Fruit fly (Drosophila melanogaster) whole organism, embryonic: ENCODE results near the gene CG17564.
A peak's percentile ranks its signal among the peaks of the same experiment; 100 is the strongest.

ENCODE experiments used
- Antp ChIP-seq: fragments of 200-800 bp; sonication (Bioruptor generic); optimal IDR thresholded peaks from 3 replicates; lab custom pipeline; 2016; ENCODE audit warnings: missing biosample characterization, missing genetic modification characterization
- Atf3 ChIP-seq: fragments of 200-800 bp; sonication (Bioruptor generic); optimal IDR thresholded peaks from 3 replicates; lab custom pipeline; 2016; ENCODE audit warnings: missing biosample characterization, missing genetic modification characterization
- Awh ChIP-seq: fragments of 200-800 bp; sonication (Bioruptor generic); IDR thresholded peaks from 2 replicates; pipeline ENCODE4, ENCODE4 v1.3.6; 2022; ENCODE audit warnings: missing biosample characterization, missing genetic modification characterization
- CG10543 ChIP-seq: fragments of 200-800 bp; sonication (Bioruptor generic); optimal IDR thresholded peaks from 3 replicates; lab custom pipeline; 2017; ENCODE audit warnings: missing biosample characterization, mild to moderate bottlenecking, missing genetic modification characterization, moderate library complexity
- CG11085 ChIP-seq: fragments of 200-800 bp; sonication (Bioruptor generic); IDR thresholded peaks from 2 replicates; pipeline ENCODE4 v1.3.6; 2022; ENCODE audit warnings: missing biosample characterization, missing genetic modification characterization
- CG11696 ChIP-seq: fragments of 200-800 bp; sonication (Bioruptor generic); IDR thresholded peaks from 2 replicates; pipeline ENCODE4 v1.3.6; 2022; ENCODE audit warnings: missing biosample characterization, missing genetic modification characterization
- CG15011 ChIP-seq: fragments of 200-800 bp; sonication (Bioruptor generic); optimal IDR thresholded peaks from 3 replicates; lab custom pipeline; 2018; ENCODE audit warnings: missing biosample characterization, mild to moderate bottlenecking, missing genetic modification characterization
- CG15479 ChIP-seq: fragments of 200-800 bp; sonication (Bioruptor generic); optimal IDR thresholded peaks from 3 replicates; lab custom pipeline; 2019; ENCODE audit warnings: missing biosample characterization, mild to moderate bottlenecking, missing genetic modification characterization, moderate library complexity
- CG17912 ChIP-seq: fragments of 200-800 bp; sonication (Bioruptor generic); optimal IDR thresholded peaks from 2 replicates; lab custom pipeline; 2018; ENCODE audit warnings: missing biosample characterization, mild to moderate bottlenecking, missing genetic modification characterization
- CG2199 ChIP-seq: fragments of 200-800 bp; sonication (Bioruptor generic); IDR thresholded peaks from 3 replicates; pipeline ENCODE4 v1.3.6; 2022; ENCODE audit warnings: missing biosample characterization, missing genetic modification characterization
- CG30020 ChIP-seq: fragments of 200-800 bp; optimal IDR thresholded peaks from 2 replicates; lab custom pipeline; 2019; ENCODE audit warnings: missing biosample characterization, mild to moderate bottlenecking, missing genetic modification characterization, moderate library complexity
- CG32532 ChIP-seq: fragments of 200-800 bp; sonication (Bioruptor generic); IDR thresholded peaks from 2 replicates; pipeline ENCODE4 v1.3.6; 2022; ENCODE audit warnings: missing biosample characterization, missing genetic modification characterization
- CG3407 ChIP-seq: fragments of 200-800 bp; sonication (Bioruptor generic); optimal IDR thresholded peaks from 2 replicates; lab custom pipeline; 2018; ENCODE audit warnings: missing biosample characterization, mild to moderate bottlenecking, missing genetic modification characterization
- CG34224 ChIP-seq: fragments of 200-800 bp; sonication (Bioruptor generic); IDR thresholded peaks from 3 replicates; pipeline ENCODE4 v1.3.6; 2022; ENCODE audit warnings: missing biosample characterization, missing genetic modification characterization; ENCODE audit not compliant: partially characterized antibody
- CG3847 ChIP-seq: fragments of 200-800 bp; sonication (Bioruptor generic); IDR thresholded peaks from 2 replicates; pipeline ENCODE4 v1.3.6; 2022; ENCODE audit warnings: missing biosample characterization, missing genetic modification characterization
- CG6254 ChIP-seq: fragments of 200-800 bp; sonication (Bioruptor generic); optimal IDR thresholded peaks from 3 replicates; lab custom pipeline; 2017; ENCODE audit warnings: mild to moderate bottlenecking, missing biosample characterization, missing genetic modification reagents, missing genetic modification characterization
- HLHmδ ChIP-seq: fragments of 200-800 bp; sonication (Bioruptor generic); optimal IDR thresholded peaks from 2 replicates; lab custom pipeline; 2018; ENCODE audit warnings: missing biosample characterization, mild to moderate bottlenecking, missing genetic modification characterization, moderate library complexity
- Lhr ChIP-seq: fragments of 200-800 bp; sonication (Bioruptor generic); optimal IDR thresholded peaks from 3 replicates; lab custom pipeline; 2017; ENCODE audit warnings: mild to moderate bottlenecking, missing biosample characterization, missing genetic modification reagents, missing genetic modification characterization
- MESR4 ChIP-seq: fragments of 200-800 bp; sonication (Bioruptor generic); optimal IDR thresholded peaks from 2 replicates; lab custom pipeline; 2018; ENCODE audit warnings: missing biosample characterization, mild to moderate bottlenecking, missing genetic modification characterization, moderate library complexity
- Mrtf ChIP-seq: fragments of 200-800 bp; sonication (Bioruptor generic); IDR thresholded peaks from 3 replicates; pipeline ENCODE4 v1.3.6; 2022; ENCODE audit warnings: missing biosample characterization, missing genetic modification characterization
- Stat92E ChIP-seq, 3 experiments: fragments of >200 bp in 2 of 3; fragments of 200-800 bp in 1 of 3; sonication (Bioruptor generic) in 1 of 3; optimal IDR thresholded peaks; 2 replicates each; lab custom pipeline; 2017 to 2019; ENCODE audit warnings: missing biosample characterization in 3 of 3, missing genetic modification characterization in 3 of 3, mild to moderate bottlenecking in 1 of 3, moderate library complexity in 1 of 3
- abd-A ChIP-seq: fragments of 200-800 bp; sonication (Bioruptor generic); optimal IDR thresholded peaks from 3 replicates; lab custom pipeline; 2019; ENCODE audit warnings: missing biosample characterization, mild to moderate bottlenecking, missing genetic modification characterization, moderate library complexity
- ato ChIP-seq: fragments of 200-800 bp; sonication (Bioruptor generic); IDR thresholded peaks from 2 replicates; pipeline ENCODE4 v1.3.6; 2022; ENCODE audit warnings: missing biosample characterization, missing genetic modification characterization; ENCODE audit not compliant: partially characterized antibody
- bcd ChIP-seq: fragments of 200-800 bp; sonication (Bioruptor generic); optimal IDR thresholded peaks from 2 replicates; lab custom pipeline; 2017; ENCODE audit warnings: missing biosample characterization, mild to moderate bottlenecking, missing genetic modification characterization
- cad ChIP-seq: fragments of >200 bp; optimal IDR thresholded peaks from 2 replicates; lab custom pipeline; 2017; ENCODE audit warnings: missing biosample characterization, missing genetic modification characterization
- caup ChIP-seq: fragments of 200-800 bp; sonication (Bioruptor generic); optimal IDR thresholded peaks from 3 replicates; lab custom pipeline; 2017; ENCODE audit warnings: missing biosample characterization, mild to moderate bottlenecking, missing genetic modification characterization, moderate library complexity; ENCODE audit not compliant: severe bottlenecking
- cg ChIP-seq: fragments of 200-800 bp; sonication (Bioruptor generic); optimal IDR thresholded peaks from 3 replicates; lab custom pipeline; 2019; ENCODE audit warnings: missing biosample characterization, mild to moderate bottlenecking, missing genetic modification characterization, moderate library complexity
- ems ChIP-seq: fragments of 200-800 bp; sonication (Bioruptor generic); optimal IDR thresholded peaks from 3 replicates; lab custom pipeline; 2016; ENCODE audit warnings: missing biosample characterization, missing genetic modification characterization
- fd3F ChIP-seq: fragments of 200-800 bp; sonication (Bioruptor generic); optimal IDR thresholded peaks from 2 replicates; lab custom pipeline; 2018; ENCODE audit warnings: missing biosample characterization, mild to moderate bottlenecking, missing genetic modification characterization, moderate library complexity
- gcm ChIP-seq: fragments of 200-800 bp; sonication (Bioruptor generic); optimal IDR thresholded peaks from 2 replicates; lab custom pipeline; 2019; ENCODE audit warnings: missing biosample characterization, mild to moderate bottlenecking, missing genetic modification characterization, moderate library complexity
- gcm2 ChIP-seq: fragments of 200-800 bp; sonication (Bioruptor generic); optimal IDR thresholded peaks from 2 replicates; lab custom pipeline; 2016; ENCODE audit warnings: missing biosample characterization, missing genetic modification characterization
- gt ChIP-seq: fragments of 200-800 bp; sonication (Bioruptor generic); IDR thresholded peaks from 2 replicates; pipeline ENCODE4 v1.3.6; 2022; ENCODE audit warnings: missing biosample characterization, missing genetic modification characterization
- insv ChIP-seq, 2 experiments: fragments of 200-800 bp; sonication (Bioruptor generic); optimal IDR thresholded peaks; 3 replicates each; lab custom pipeline; 2016 to 2018; ENCODE audit warnings: missing biosample characterization in 2 of 2, missing genetic modification characterization in 2 of 2
- inv ChIP-seq: fragments of 200-800 bp; sonication (Bioruptor generic); IDR thresholded peaks from 2 replicates; pipeline ENCODE4 v1.3.6; 2022; ENCODE audit warnings: missing biosample characterization, missing genetic modification characterization; ENCODE audit not compliant: partially characterized antibody
- kah ChIP-seq: fragments of 200-800 bp; sonication (Bioruptor generic); optimal IDR thresholded peaks from 2 replicates; lab custom pipeline; 2018; ENCODE audit warnings: missing biosample characterization, mild to moderate bottlenecking, missing genetic modification characterization
- kni ChIP-seq: fragments of 200-800 bp; sonication (Bioruptor generic); optimal IDR thresholded peaks from 3 replicates; lab custom pipeline; 2017; ENCODE audit warnings: mild to moderate bottlenecking, missing biosample characterization, missing genetic modification reagents, missing genetic modification characterization
- knrl ChIP-seq: fragments of 200-800 bp; sonication (Bioruptor generic); IDR thresholded peaks from 3 replicates; pipeline ENCODE4 v1.3.6; 2022; ENCODE audit warnings: missing biosample characterization, missing genetic modification characterization; ENCODE audit not compliant: partially characterized antibody
- mld ChIP-seq: fragments of 200-800 bp; sonication (Bioruptor generic); IDR thresholded peaks from 3 replicates; pipeline ENCODE4 v1.3.6; 2022; ENCODE audit warnings: missing biosample characterization, missing genetic modification characterization; ENCODE audit not compliant: partially characterized antibody
- odd ChIP-seq: fragments of 200-800 bp; sonication (Bioruptor generic); optimal IDR thresholded peaks from 2 replicates; lab custom pipeline; 2017; ENCODE audit warnings: missing biosample characterization, mild to moderate bottlenecking, missing genetic modification characterization
- pita ChIP-seq: fragments of 200-800 bp; sonication (Bioruptor generic); optimal IDR thresholded peaks from 2 replicates; lab custom pipeline; 2017; ENCODE audit warnings: missing biosample characterization, mild to moderate bottlenecking, missing genetic modification characterization
- pros ChIP-seq: fragments of 200-800 bp; sonication (Bioruptor generic); optimal IDR thresholded peaks from 3 replicates; lab custom pipeline; 2019; ENCODE audit warnings: missing biosample characterization, mild to moderate bottlenecking, missing genetic modification characterization, moderate library complexity
- row ChIP-seq: fragments of 200-800 bp; sonication (Bioruptor generic); IDR thresholded peaks from 3 replicates; pipeline ENCODE4 v1.3.6; 2022; ENCODE audit warnings: missing biosample characterization, missing genetic modification characterization
- scrt ChIP-seq: fragments of 200-800 bp; sonication (Bioruptor generic); optimal IDR thresholded peaks from 2 replicates; lab custom pipeline; 2018; ENCODE audit warnings: missing biosample characterization, mild to moderate bottlenecking, missing genetic modification characterization, moderate library complexity
- sqz ChIP-seq: fragments of 200-800 bp; sonication (Bioruptor generic); optimal IDR thresholded peaks from 3 replicates; lab custom pipeline; 2018; ENCODE audit warnings: missing biosample characterization, mild to moderate bottlenecking, missing genetic modification characterization
- twi ChIP-seq: fragments of 200-800 bp; optimal IDR thresholded peaks from 2 replicates; lab custom pipeline; 2019; ENCODE audit warnings: missing biosample characterization, mild to moderate bottlenecking, missing genetic modification characterization, moderate library complexity
- vfl ChIP-seq: fragments of 200-800 bp; sonication (Bioruptor generic); optimal IDR thresholded peaks from 2 replicates; lab custom pipeline; 2016; ENCODE audit warnings: missing biosample characterization, missing genetic modification characterization
- vvl ChIP-seq: fragments of 200-800 bp; sonication (Bioruptor generic); IDR thresholded peaks from 2 replicates; pipeline ENCODE4 v1.3.6; 2022; ENCODE audit warnings: missing biosample characterization, missing genetic modification characterization
- zen ChIP-seq: fragments of 200-800 bp; sonication (Bioruptor generic); optimal IDR thresholded peaks from 3 replicates; lab custom pipeline; 2018; ENCODE audit warnings: missing biosample characterization, mild to moderate bottlenecking, missing genetic modification characterization, moderate library complexity
- zfh1 ChIP-seq: fragments of 200-800 bp; sonication (Bioruptor generic); IDR thresholded peaks from 3 replicates; pipeline ENCODE4 v1.3.6; 2022; ENCODE audit warnings: missing biosample characterization, missing genetic modification characterization

The CG17564 gene

DNA sequence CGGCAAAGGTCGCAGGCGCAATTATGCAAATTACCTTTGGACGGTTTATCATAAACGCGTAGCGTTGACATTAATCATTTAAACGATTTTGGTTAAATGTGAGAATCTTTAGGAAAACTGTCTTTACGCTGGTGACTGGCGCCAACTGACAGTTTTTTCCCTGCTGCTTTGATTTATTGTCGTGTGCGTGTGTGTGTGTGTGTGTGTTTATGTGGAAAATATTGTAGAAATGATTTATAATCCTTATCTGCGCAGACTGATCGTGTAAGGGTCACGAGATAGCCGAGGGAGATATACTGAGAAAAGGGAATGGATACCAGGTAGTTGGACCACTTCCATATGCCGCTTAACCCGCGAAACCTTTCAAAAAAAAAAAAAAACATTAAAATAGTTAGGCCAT is 25.0 kb upstream of the CG17564 start (continued):
- TF ChIP-seq Stat92E (GFP tag; optimal IDR thresholded peaks at IDR 0.05; lab: Kevin White, UChicago) (peak in 1 of 3 experiments; percentile 57), MESR4 (GFP tag; lab: Kevin White, UChicago) (no peak), CG11085 (no peak), ems (GFP tag; lab: Kevin White, UChicago) (no peak), gcm2 (GFP tag; lab: Kevin White, UChicago) (no peak), sqz (GFP tag; lab: Kevin White, UChicago) (peak; percentile 3), row (GFP tag; lab: Robert Waterston, UW) (no peak), CG10543 (GFP tag; lab: Kevin White, UChicago) (no peak), pita (GFP tag; lab: Kevin White, UChicago) (no peak), CG15011 (GFP tag; lab: Kevin White, UChicago) (no peak), knrl (GFP tag; lab: Robert Waterston, UW) (no peak), gt (GFP tag; lab: Robert Waterston, UW) (no peak), vfl (GFP tag; lab: Kevin White, UChicago) (no peak), Mrtf (no peak), cad (GFP tag; lab: Kevin White, UChicago) (peak; percentile 63), CG34224 (GFP tag; lab: Robert Waterston, UW) (no peak), inv (GFP tag; lab: Robert Waterston, UW) (no peak), vvl (GFP tag; lab: Robert Waterston, UW) (peak; percentile 38; the same call in 1 of the 2 replicates), gcm (GFP tag; lab: Kevin White, UChicago) (no peak), kni (GFP tag; lab: Kevin White, UChicago) (peak; percentile 71), CG2199 (GFP tag; lab: Robert Waterston, UW) (peak; percentile 73; the same call in 1 of the 3 replicates), caup (GFP tag; lab: Kevin White, UChicago) (no peak), Atf3 (GFP tag; lab: Kevin White, UChicago) (no peak), CG11696 (GFP tag; lab: Robert Waterston, UW) (no peak), CG6254 (GFP tag; lab: Kevin White, UChicago) (no peak), CG3407 (GFP tag; lab: Kevin White, UChicago) (no peak), Lhr (GFP tag; lab: Kevin White, UChicago) (no peak), CG3847 (GFP tag; lab: Robert Waterston, UW) (no peak), CG30020 (tag; lab: Kevin White, UChicago) (no peak), CG32532 (GFP tag; lab: Robert Waterston, UW) (no peak), mld (no peak), zen (tag; lab: Kevin White, UChicago) (peak; percentile 7), bcd (GFP tag; lab: Kevin White, UChicago) (no peak), cg (GFP tag; lab: Kevin White, UChicago) (peak; percentile 35), fd3F (GFP tag; lab: Kevin White, UChicago) (no peak), Antp (GFP tag; lab: Kevin White, UChicago) (no peak)

DNA sequence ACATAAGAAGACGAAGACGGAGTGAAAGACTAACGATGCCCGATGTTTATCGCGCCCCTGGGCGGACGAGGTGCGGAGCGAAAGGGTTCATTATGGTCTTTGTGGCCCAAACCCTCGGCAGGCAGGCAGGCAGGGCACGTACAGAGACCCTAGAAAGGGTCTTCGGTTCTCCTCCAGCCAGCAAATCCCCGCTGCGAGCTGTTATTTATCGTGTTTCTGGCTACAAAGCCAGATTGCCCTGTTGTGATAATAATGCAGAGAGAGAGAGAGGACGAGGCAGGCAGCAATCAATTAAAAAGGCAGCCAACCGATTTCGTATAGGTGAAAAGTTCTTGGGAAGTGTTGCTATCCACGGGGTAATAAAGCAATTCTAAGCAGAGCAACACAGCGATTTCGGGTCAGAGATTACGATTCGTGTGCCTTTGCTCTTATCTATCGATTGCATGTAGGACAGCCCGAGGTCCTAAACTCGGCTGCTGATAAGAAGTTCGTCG is 23.8 kb upstream of the CG17564 start:
- TF ChIP-seq scrt (GFP tag; lab: Kevin White, UChicago) (no peak), pros (GFP tag; lab: Kevin White, UChicago) (peak; percentile 46), CG17912 (no peak), kni (GFP tag; lab: Kevin White, UChicago) (peak; percentile 97), Awh (peak; percentile 62; the same call in 1 of the 2 replicates), twi (tag; lab: Kevin White, UChicago) (peak; percentile 60), zfh1 (GFP tag; lab: Robert Waterston, UW) (0 out of 3 replicates have a peak, but pooled peaks have one; percentile 3), kah (GFP tag; lab: Kevin White, UChicago) (no peak), cad (GFP tag; lab: Kevin White, UChicago) (peak; percentile 87), ato (GFP tag; lab: Robert Waterston, UW) (no peak), insv (GFP tag; optimal IDR thresholded peaks at IDR 0.05; lab: Kevin White, UChicago) (peak in 1 of 2 experiments; percentile 35), CG15479 (peak; percentile 99), odd (GFP tag; lab: Kevin White, UChicago) (peak; percentile 39), abd-A (tag; lab: Kevin White, UChicago) (peak; percentile 60), HLHmδ (GFP tag; lab: Kevin White, UChicago) (peak; percentile 14)
